Fruit fly (Drosophila melanogaster): ENCODE measurements around the gene Cys.

Gene Cys

dm6 chr3R:14569411-14570107, at the start of gene Cys:
Gene Cys, minus strand, starts transcription at chr3R:14569644.
- TF ChIP-seq Myc (optimal IDR thresholded peaks at IDR 0.05) (no peak), h (optimal IDR thresholded peaks at IDR 0.05) (no peak), Sin3A (optimal IDR thresholded peaks at IDR 0.05) (no peak), psq (optimal IDR thresholded peaks at IDR 0.05) (no peak), ttk (optimal IDR thresholded peaks at IDR 0.05) (no peak), insv (optimal IDR thresholded peaks at IDR 0.05) (no peak)

- TF ChIP-seq psq (optimal IDR thresholded peaks at IDR 0.05), result no peak
- TF ChIP-seq insv (optimal IDR thresholded peaks at IDR 0.05), result no peak
- no peak for TF ChIP-seq h (optimal IDR thresholded peaks at IDR 0.05)
- TF ChIP-seq Myc (optimal IDR thresholded peaks at IDR 0.05), result no peak
- no peak for TF ChIP-seq ttk (optimal IDR thresholded peaks at IDR 0.05)
- no peak for TF ChIP-seq Sin3A (optimal IDR thresholded peaks at IDR 0.05)
Measured at dm6 chr3R:14608892-14609692, 39.6 kb upstream of the Cys start, which contains the start of gene CG14853. Gene CG14853, plus strand, starts transcription at chr3R:14609642.

dm6 chr3R:14597935-14598424, 28.5 kb upstream of the Cys start:
- no peak for TF ChIP-seq Myc (optimal IDR thresholded peaks at IDR 0.05)
- no peak for TF ChIP-seq ttk (optimal IDR thresholded peaks at IDR 0.05)
- no peak for TF ChIP-seq insv (optimal IDR thresholded peaks at IDR 0.05)
- TF ChIP-seq Sin3A (optimal IDR thresholded peaks at IDR 0.05), result no peak
- no peak for TF ChIP-seq psq (optimal IDR thresholded peaks at IDR 0.05)
- TF ChIP-seq h (optimal IDR thresholded peaks at IDR 0.05), result no peak

DNA sequence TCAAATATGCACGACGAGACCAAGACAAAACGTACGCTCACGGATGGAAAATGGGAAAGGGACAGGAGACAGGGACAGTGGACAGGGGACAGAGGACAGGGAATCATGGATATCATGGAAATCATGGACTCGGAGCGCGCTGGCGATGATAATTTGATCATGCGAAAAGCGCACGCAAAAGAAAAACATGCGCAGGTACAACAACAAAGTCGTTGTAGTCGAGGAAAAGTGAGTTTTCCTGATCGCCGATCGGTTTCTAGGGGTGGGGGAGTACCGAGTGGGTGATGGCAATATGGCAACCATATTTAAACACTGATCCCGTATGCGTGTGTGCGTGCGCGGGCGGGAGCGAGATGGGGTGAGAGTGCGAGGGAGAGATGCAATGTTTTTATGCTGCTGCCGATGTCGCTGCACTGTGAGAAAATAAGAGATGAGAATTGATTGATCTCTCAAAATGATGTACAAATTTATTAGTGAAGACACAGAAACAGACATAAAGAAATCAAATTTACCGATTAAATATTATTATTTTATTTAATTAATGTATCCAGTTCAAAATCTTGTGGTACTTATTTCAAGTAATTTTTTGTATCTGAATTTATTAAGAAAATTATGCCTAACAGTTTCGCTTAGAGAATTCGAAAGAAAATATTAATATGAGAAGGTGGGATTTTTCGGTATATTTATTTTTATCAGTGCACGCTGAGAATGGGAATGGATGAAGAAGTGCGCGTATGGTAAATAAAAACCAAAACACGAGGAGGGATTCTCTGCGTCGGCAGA, 21.5 kb upstream of the Cys start:
- TF ChIP-seq insv (optimal IDR thresholded peaks at IDR 0.05) (no peak), h (optimal IDR thresholded peaks at IDR 0.05) (no peak), Myc (optimal IDR thresholded peaks at IDR 0.05) (no peak), psq (optimal IDR thresholded peaks at IDR 0.05) (no peak), ttk (optimal IDR thresholded peaks at IDR 0.05) (no peak), Sin3A (optimal IDR thresholded peaks at IDR 0.05) (no peak)

DNA sequence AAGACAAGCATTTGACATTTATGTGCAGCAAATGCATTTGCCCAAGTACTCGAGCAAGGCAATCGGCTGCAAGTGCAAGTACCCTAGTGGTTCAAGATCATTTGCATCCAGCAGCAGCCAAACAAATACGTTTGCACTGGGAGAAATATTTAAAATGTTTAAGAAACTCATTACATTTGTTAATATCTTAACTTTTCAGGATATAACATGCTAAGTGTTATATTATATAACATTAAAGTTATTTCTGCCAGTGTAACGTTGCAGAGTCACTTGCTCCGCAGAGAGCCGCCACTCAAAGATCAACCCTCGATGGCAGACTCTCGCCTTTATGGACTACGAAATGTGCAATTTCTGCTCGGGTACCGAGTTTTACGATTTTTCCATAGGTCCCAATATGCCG, 20.0 kb upstream of the Cys start:
- TF ChIP-seq psq (optimal IDR thresholded peaks at IDR 0.05), result no peak
- no peak for TF ChIP-seq Sin3A (optimal IDR thresholded peaks at IDR 0.05)
- no peak for TF ChIP-seq insv (optimal IDR thresholded peaks at IDR 0.05)
- TF ChIP-seq Myc (optimal IDR thresholded peaks at IDR 0.05), result no peak
- no peak for TF ChIP-seq h (optimal IDR thresholded peaks at IDR 0.05)
- TF ChIP-seq ttk (optimal IDR thresholded peaks at IDR 0.05), result no peak

dm6 chr3R:14586480-14587443, 17.3 kb upstream of the Cys start:
- no peak for TF ChIP-seq Myc (optimal IDR thresholded peaks at IDR 0.05)
- TF ChIP-seq Sin3A (optimal IDR thresholded peaks at IDR 0.05), result no peak
- no peak for TF ChIP-seq psq (optimal IDR thresholded peaks at IDR 0.05)
- no peak for TF ChIP-seq insv (optimal IDR thresholded peaks at IDR 0.05)
- no peak for TF ChIP-seq ttk (optimal IDR thresholded peaks at IDR 0.05)
- TF ChIP-seq h (optimal IDR thresholded peaks at IDR 0.05), result no peak

DNA sequence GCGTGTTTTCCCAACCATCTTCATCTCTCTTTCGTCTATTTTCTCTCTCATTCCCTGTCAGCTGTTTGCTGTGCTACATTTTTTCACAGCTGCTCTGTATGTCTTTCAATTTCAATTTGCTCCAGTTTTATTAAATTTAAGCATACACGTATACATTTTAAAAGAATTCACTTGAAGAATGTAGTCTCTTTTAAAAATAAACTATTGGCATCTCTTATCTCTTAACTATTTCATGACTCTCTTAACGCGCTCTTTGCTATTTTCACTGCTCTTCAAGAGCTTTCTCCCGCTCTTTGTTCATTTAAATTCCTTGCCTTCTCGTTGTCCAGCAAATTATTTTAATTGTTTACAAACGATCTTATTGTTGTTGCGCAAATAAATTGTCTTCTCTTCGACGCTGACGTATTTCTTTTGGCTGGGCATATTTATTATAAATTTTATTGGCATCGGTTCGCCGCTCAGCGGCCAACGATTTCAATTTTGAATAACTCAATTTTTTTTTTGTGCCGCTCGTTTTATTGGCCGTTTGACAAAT, 10.7 kb upstream of the Cys start:
- no peak for TF ChIP-seq Sin3A (optimal IDR thresholded peaks at IDR 0.05)
- TF ChIP-seq psq (optimal IDR thresholded peaks at IDR 0.05), result no peak
- no peak for TF ChIP-seq ttk (optimal IDR thresholded peaks at IDR 0.05)
- no peak for TF ChIP-seq insv (optimal IDR thresholded peaks at IDR 0.05)
- TF ChIP-seq h (optimal IDR thresholded peaks at IDR 0.05), result no peak
- TF ChIP-seq Myc (optimal IDR thresholded peaks at IDR 0.05), result no peak

- no peak for TF ChIP-seq Sin3A (optimal IDR thresholded peaks at IDR 0.05)
- TF ChIP-seq Myc (optimal IDR thresholded peaks at IDR 0.05), result no peak
- TF ChIP-seq h (optimal IDR thresholded peaks at IDR 0.05), result no peak
- no peak for TF ChIP-seq psq (optimal IDR thresholded peaks at IDR 0.05)
- TF ChIP-seq ttk (optimal IDR thresholded peaks at IDR 0.05), result no peak
- no peak for TF ChIP-seq insv (optimal IDR thresholded peaks at IDR 0.05)
Measured at dm6 chr3R:14577803-14578493, 8.5 kb upstream of the Cys start.

DNA sequence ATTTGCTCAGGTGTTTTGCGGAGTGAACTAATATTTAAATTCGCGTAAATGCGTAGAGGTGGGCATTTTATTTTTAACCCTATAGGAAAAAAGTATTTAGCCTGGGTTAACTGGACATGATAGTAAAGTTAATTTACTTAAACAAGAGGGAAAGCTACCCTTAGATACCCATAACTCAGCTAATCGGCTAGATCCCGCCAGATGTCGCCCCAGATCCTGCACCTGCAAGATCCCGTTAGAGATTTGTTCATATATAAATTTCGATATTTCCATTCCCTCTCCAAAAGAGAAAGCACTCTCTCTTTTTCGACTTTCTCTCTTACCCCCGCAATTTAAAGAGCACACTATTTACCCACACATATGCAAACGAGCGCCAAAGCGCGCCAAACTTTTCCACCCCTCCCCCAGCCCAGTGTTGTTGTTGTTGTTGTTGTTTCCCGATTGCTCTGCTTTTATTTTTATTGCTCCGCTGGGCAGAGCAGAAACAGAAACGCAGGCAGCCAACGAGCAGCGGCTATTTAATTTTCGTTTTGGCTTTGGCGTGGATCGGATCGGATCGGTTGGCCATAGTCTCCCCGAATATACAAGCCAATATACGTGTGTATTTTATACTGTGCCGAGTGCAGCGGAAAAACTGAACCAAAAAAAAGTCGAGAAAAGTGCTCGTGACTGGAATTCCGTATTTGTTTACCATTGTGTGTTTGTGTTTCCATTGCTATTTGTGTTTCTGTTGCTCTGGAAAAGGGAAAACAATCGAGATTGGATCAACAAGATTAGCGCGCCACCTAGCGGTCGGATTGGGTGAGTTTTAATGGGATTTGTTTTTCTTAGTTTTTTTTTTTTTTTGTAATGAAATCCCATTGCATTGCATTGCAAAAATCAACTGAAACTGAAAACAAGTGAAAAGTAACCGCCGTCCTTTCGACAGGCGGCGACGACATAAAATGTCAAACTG, 7.5 kb upstream of the Cys start, which contains the start of gene stumps:
stumps (plus strand) TSS at position 526 of the 955 bp plus-strand sequence.
- TF ChIP-seq ttk (optimal IDR thresholded peaks at IDR 0.05), result no peak
- TF ChIP-seq h (optimal IDR thresholded peaks at IDR 0.05), result no peak
- TF ChIP-seq Myc (optimal IDR thresholded peaks at IDR 0.05), result no peak
- TF ChIP-seq psq (optimal IDR thresholded peaks at IDR 0.05), result no peak
- no peak for TF ChIP-seq insv (optimal IDR thresholded peaks at IDR 0.05)
- no peak for TF ChIP-seq Sin3A (optimal IDR thresholded peaks at IDR 0.05)
